Fruit fly (Drosophila melanogaster) whole organism, embryonic: ENCODE results near the gene CG31249.

Source experiments
- CG10321 ChIP-seq: fragments of 200-800 bp; sonication (Bioruptor generic); IDR thresholded peaks from 2 replicates; pipeline ENCODE4 v1.3.6; 2022; ENCODE audit warnings: missing biosample characterization, missing genetic modification characterization
- CG11504 ChIP-seq: fragments of 200-800 bp; sonication (Bioruptor generic); optimal IDR thresholded peaks from 3 replicates; lab custom pipeline; 2019; ENCODE audit warnings: missing biosample characterization, mild to moderate bottlenecking, missing genetic modification characterization, moderate library complexity
- CG12104 ChIP-seq: fragments of 200-800 bp; sonication (Bioruptor generic); optimal IDR thresholded peaks from 3 replicates; lab custom pipeline; 2016; ENCODE audit warnings: missing biosample characterization, missing genetic modification characterization
- CG12155 ChIP-seq: fragments of 200-800 bp; sonication (Bioruptor generic); optimal IDR thresholded peaks from 3 replicates; lab custom pipeline; 2016; ENCODE audit warnings: missing biosample characterization, missing genetic modification characterization
- CG12219 ChIP-seq: fragments of 200-800 bp; sonication (Bioruptor generic); optimal IDR thresholded peaks from 3 replicates; lab custom pipeline; 2018; ENCODE audit warnings: missing biosample characterization, mild to moderate bottlenecking, missing genetic modification characterization
- CG12236 ChIP-seq: fragments of 200-800 bp; sonication (Bioruptor generic); optimal IDR thresholded peaks from 2 replicates; lab custom pipeline; 2016; ENCODE audit warnings: missing biosample characterization, missing genetic modification characterization
- CG12391 ChIP-seq: fragments of 200-800 bp; sonication (Bioruptor generic); optimal IDR thresholded peaks from 3 replicates; lab custom pipeline; 2018; ENCODE audit warnings: missing biosample characterization, mild to moderate bottlenecking, missing genetic modification characterization, moderate library complexity
- CG12744 ChIP-seq: fragments of 200-800 bp; sonication (Bioruptor generic); optimal IDR thresholded peaks from 2 replicates; lab custom pipeline; 2016; ENCODE audit warnings: missing biosample characterization, missing genetic modification characterization
- CG14014 ChIP-seq: fragments of 200-800 bp; sonication (Bioruptor generic); IDR thresholded peaks from 2 replicates; pipeline ENCODE4 v1.3.6; 2022; ENCODE audit warnings: missing biosample characterization, missing genetic modification characterization
- CG14441 ChIP-seq: fragments of 200-800 bp; sonication (Bioruptor generic); IDR thresholded peaks from 2 replicates; pipeline ENCODE4 v1.3.6; 2022; ENCODE audit warnings: missing biosample characterization, missing genetic modification characterization
- CG17912 ChIP-seq: fragments of 200-800 bp; sonication (Bioruptor generic); optimal IDR thresholded peaks from 2 replicates; lab custom pipeline; 2018; ENCODE audit warnings: missing biosample characterization, mild to moderate bottlenecking, missing genetic modification characterization
- CG1832 ChIP-seq: fragments of 200-800 bp; sonication (Bioruptor generic); optimal IDR thresholded peaks from 2 replicates; lab custom pipeline; 2017; ENCODE audit warnings: missing biosample characterization, mild to moderate bottlenecking, missing genetic modification characterization, inconsistent platforms
- CG2712 ChIP-seq: fragments of 200-800 bp; optimal IDR thresholded peaks from 3 replicates; lab custom pipeline; 2019; ENCODE audit warnings: missing biosample characterization, mild to moderate bottlenecking, missing genetic modification characterization, moderate library complexity
- CG32532 ChIP-seq: fragments of 200-800 bp; sonication (Bioruptor generic); IDR thresholded peaks from 2 replicates; pipeline ENCODE4 v1.3.6; 2022; ENCODE audit warnings: missing biosample characterization, missing genetic modification characterization
- CG7357 ChIP-seq: fragments of 200-800 bp; sonication (Bioruptor generic); IDR thresholded peaks from 3 replicates; pipeline ENCODE4 v1.3.6; 2022; ENCODE audit warnings: missing biosample characterization, missing genetic modification characterization
- CG9215 ChIP-seq: fragments of 200-800 bp; sonication (Bioruptor generic); IDR thresholded peaks from 2 replicates; pipeline ENCODE4 v1.3.6; 2022; ENCODE audit warnings: missing biosample characterization, missing genetic modification characterization
- CG9876 ChIP-seq: fragments of 200-800 bp; sonication (Bioruptor generic); optimal IDR thresholded peaks from 2 replicates; lab custom pipeline; 2016; ENCODE audit warnings: missing biosample characterization, missing genetic modification characterization
- CHES-1-like ChIP-seq: fragments of 200-800 bp; sonication (Bioruptor generic); optimal IDR thresholded peaks from 2 replicates; lab custom pipeline; 2016; ENCODE audit warnings: missing biosample characterization, missing genetic modification characterization
- Camta ChIP-seq: fragments of 200-800 bp; sonication (Bioruptor generic); optimal IDR thresholded peaks from 2 replicates; lab custom pipeline; 2016; ENCODE audit warnings: missing biosample characterization, missing genetic modification characterization
- D19B ChIP-seq: fragments of 200-800 bp; sonication (Bioruptor generic); optimal IDR thresholded peaks from 2 replicates; lab custom pipeline; 2017; ENCODE audit warnings: missing biosample characterization, mild to moderate bottlenecking, missing genetic modification characterization
- Deaf1 ChIP-seq: fragments of 200-800 bp; optimal IDR thresholded peaks from 3 replicates; lab custom pipeline; 2019; ENCODE audit warnings: missing biosample characterization, mild to moderate bottlenecking, missing genetic modification characterization, moderate library complexity
- Dref ChIP-seq: fragments of 200-800 bp; sonication (Bioruptor generic); IDR thresholded peaks from 2 replicates; pipeline ENCODE4 v1.3.6; 2022; ENCODE audit warnings: missing biosample characterization, missing genetic modification characterization
- Fer1 ChIP-seq: fragments of 200-800 bp; sonication (Bioruptor generic); optimal IDR thresholded peaks from 2 replicates; lab custom pipeline; 2017; ENCODE audit warnings: missing biosample characterization, mild to moderate bottlenecking, missing genetic modification characterization
- Fer2 ChIP-seq: fragments of 200-800 bp; sonication (Bioruptor generic); optimal IDR thresholded peaks from 2 replicates; lab custom pipeline; 2018; ENCODE audit warnings: missing biosample characterization, mild to moderate bottlenecking, missing genetic modification characterization, moderate library complexity
- Gug ChIP-seq: fragments of 200-800 bp; sonication (Bioruptor generic); IDR thresholded peaks from 4 replicates; pipeline ENCODE4 v1.3.6; 2022; ENCODE audit warnings: missing biosample characterization, missing genetic modification characterization
- Hey ChIP-seq: fragments of 200-800 bp; sonication (Bioruptor generic); optimal IDR thresholded peaks from 3 replicates; lab custom pipeline; 2018; ENCODE audit warnings: missing biosample characterization, mild to moderate bottlenecking, missing genetic modification characterization
- Jarid2 ChIP-seq: fragments of 200-800 bp; sonication (Bioruptor generic); optimal IDR thresholded peaks from 3 replicates; lab custom pipeline; 2017; ENCODE audit warnings: mild to moderate bottlenecking, missing biosample characterization, missing genetic modification reagents, missing genetic modification characterization
- Med ChIP-seq: fragments of 200-800 bp; sonication (Bioruptor generic); peaks from one replicate; lab custom pipeline; 2016; ENCODE audit warnings: missing biosample characterization, missing genetic modification characterization, mild to moderate bottlenecking, inconsistent platforms, moderate library complexity
- Myb ChIP-seq: fragments of 200-800 bp; sonication (Bioruptor generic); optimal IDR thresholded peaks from 2 replicates; lab custom pipeline; 2016; ENCODE audit warnings: missing biosample characterization, missing genetic modification characterization
- Opbp ChIP-seq: fragments of 200-800 bp; sonication (Bioruptor generic); IDR thresholded peaks from 3 replicates; pipeline ENCODE4 v1.3.6; 2022; ENCODE audit warnings: missing biosample characterization, missing genetic modification characterization; ENCODE audit not compliant: partially characterized antibody
- Poxn ChIP-seq: fragments of 200-800 bp; sonication (Bioruptor generic); IDR thresholded peaks from 2 replicates; pipeline ENCODE4 v1.3.6; 2022; ENCODE audit warnings: missing biosample characterization, missing genetic modification characterization
- Side ChIP-seq: fragments of 200-800 bp; sonication (Bioruptor generic); optimal IDR thresholded peaks from 2 replicates; lab custom pipeline; 2016; ENCODE audit warnings: missing biosample characterization, missing genetic modification characterization
- Sin3A ChIP-seq: fragments of >200 bp; optimal IDR thresholded peaks from 2 replicates; lab custom pipeline; 2018
- ase ChIP-seq: fragments of 200-800 bp; sonication (Bioruptor generic); IDR thresholded peaks from 3 replicates; pipeline ENCODE4 v1.3.6; 2022; ENCODE audit warnings: missing biosample characterization, missing genetic modification characterization
- gro ChIP-seq: fragments of 200-800 bp; sonication (Bioruptor generic); optimal IDR thresholded peaks from 2 replicates; lab custom pipeline; 2016; ENCODE audit warnings: missing biosample characterization, missing genetic modification characterization
- ind ChIP-seq: fragments of 200-800 bp; sonication (Bioruptor generic); optimal IDR thresholded peaks from 3 replicates; lab custom pipeline; 2016; ENCODE audit warnings: missing biosample characterization, missing genetic modification characterization
- kah ChIP-seq: fragments of 200-800 bp; sonication (Bioruptor generic); optimal IDR thresholded peaks from 2 replicates; lab custom pipeline; 2018; ENCODE audit warnings: missing biosample characterization, mild to moderate bottlenecking, missing genetic modification characterization
- ken ChIP-seq: fragments of 200-800 bp; sonication (Bioruptor generic); IDR thresholded peaks from 3 replicates; pipeline ENCODE4 v1.3.6; 2022; ENCODE audit warnings: missing biosample characterization, missing genetic modification characterization
- maf-S ChIP-seq: fragments of 200-800 bp; sonication (Bioruptor generic); optimal IDR thresholded peaks from 2 replicates; lab custom pipeline; 2016; ENCODE audit warnings: missing biosample characterization, missing genetic modification characterization
- nmo ChIP-seq: fragments of 200-800 bp; sonication (Bioruptor generic); optimal IDR thresholded peaks from 2 replicates; lab custom pipeline; 2018; ENCODE audit warnings: missing biosample characterization, mild to moderate bottlenecking, missing genetic modification characterization, moderate library complexity
- oc ChIP-seq: fragments of 200-800 bp; sonication (Bioruptor generic); optimal IDR thresholded peaks from 2 replicates; lab custom pipeline; 2018; ENCODE audit warnings: missing biosample characterization, mild to moderate bottlenecking, missing genetic modification characterization, moderate library complexity
- otp ChIP-seq: fragments of 200-800 bp; sonication (Bioruptor generic); IDR thresholded peaks from 3 replicates; pipeline ENCODE4, ENCODE4 v1.3.6; 2022; ENCODE audit warnings: missing biosample characterization, missing genetic modification characterization
- peb ChIP-seq: fragments of 200-800 bp; sonication (Bioruptor generic); IDR thresholded peaks from 2 replicates; pipeline ENCODE4 v1.3.6; 2022; ENCODE audit warnings: missing biosample characterization, missing genetic modification characterization
- schlank ChIP-seq: fragments of 200-800 bp; sonication (Bioruptor generic); optimal IDR thresholded peaks from 2 replicates; lab custom pipeline; 2018; ENCODE audit warnings: missing biosample characterization, mild to moderate bottlenecking, missing genetic modification characterization
- sens ChIP-seq: fragments of 200-800 bp; sonication (Bioruptor generic); peaks from one replicate; lab custom pipeline; 2016; ENCODE audit warnings: missing biosample characterization, missing genetic modification characterization
- slou ChIP-seq: fragments of 200-800 bp; sonication (Bioruptor generic); optimal IDR thresholded peaks from 3 replicates; lab custom pipeline; 2016; ENCODE audit warnings: missing biosample characterization, missing genetic modification characterization
- stwl ChIP-seq: fragments of 200-800 bp; sonication (Bioruptor generic); optimal IDR thresholded peaks from 3 replicates; lab custom pipeline; 2018; ENCODE audit warnings: missing biosample characterization, mild to moderate bottlenecking, missing genetic modification characterization, moderate library complexity
- trem ChIP-seq: fragments of 200-800 bp; optimal IDR thresholded peaks from 3 replicates; lab custom pipeline; 2019; ENCODE audit warnings: missing biosample characterization, mild to moderate bottlenecking, missing genetic modification characterization, moderate library complexity
- zf30C ChIP-seq: fragments of 200-800 bp; sonication (Bioruptor generic); optimal IDR thresholded peaks from 3 replicates; lab custom pipeline; 2018; ENCODE audit warnings: missing biosample characterization, mild to moderate bottlenecking, missing genetic modification characterization

CG31249 gene

DNA sequence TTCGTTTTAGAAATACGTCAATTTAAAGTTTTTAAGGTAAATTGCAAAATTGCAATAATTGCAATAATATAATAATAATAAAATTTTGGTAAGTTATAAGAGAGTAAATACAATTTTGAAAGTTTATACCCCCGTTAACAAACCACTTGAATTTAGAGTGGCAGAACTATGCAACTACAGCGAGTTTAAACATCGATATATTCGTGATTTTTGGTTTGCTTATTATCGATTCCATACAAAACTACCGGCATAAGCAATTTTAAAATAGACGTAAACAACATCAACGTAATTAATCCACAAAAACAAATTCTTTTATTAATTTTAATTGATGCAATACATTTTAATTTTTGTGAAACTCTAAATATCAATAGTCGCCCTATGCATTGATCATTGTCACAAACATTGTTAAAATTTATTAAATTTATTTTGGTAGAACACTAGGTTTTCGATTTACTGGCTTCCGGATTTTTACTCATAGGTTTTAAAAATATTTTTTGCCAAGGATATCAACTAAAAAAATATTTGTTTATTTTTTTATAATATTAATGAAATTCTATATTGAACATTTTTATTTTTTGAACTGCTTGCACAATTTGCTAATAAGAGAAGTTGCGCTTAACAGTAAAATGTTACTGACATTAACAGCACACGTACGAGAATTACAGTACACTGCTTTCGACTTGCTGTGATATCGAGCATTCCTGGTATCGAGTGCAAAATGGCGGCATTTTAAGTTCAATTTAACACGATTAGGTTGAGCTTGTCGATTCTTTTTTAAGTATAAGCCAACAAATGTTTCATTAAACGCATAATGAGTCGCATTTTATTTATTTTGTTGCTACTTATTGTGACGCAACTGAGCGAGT is 32.1 kb upstream of the CG31249 start, which contains the start of gene Pxt (continued):
- TF ChIP-seq CG10321 (no peak), CG14014 (GFP tag; lab: Robert Waterston, UW) (no peak), CG12155 (GFP tag; lab: Kevin White, UChicago) (peak; percentile 70), zf30C (GFP tag; lab: Kevin White, UChicago) (no peak), ind (GFP tag; lab: Kevin White, UChicago) (no peak), sens (GFP tag; lab: Kevin White, UChicago) (peak; percentile 69), CG14441 (GFP tag; lab: Robert Waterston, UW) (no peak), Deaf1 (no peak), Side (GFP tag; lab: Kevin White, UChicago) (no peak), CG12236 (GFP tag; lab: Kevin White, UChicago) (no peak), Dref (peak; percentile 70), schlank (tag; lab: Kevin White, UChicago) (no peak), CG9215 (GFP tag; lab: Robert Waterston, UW) (no peak), otp (GFP tag; lab: Robert Waterston, UW) (no peak), CG12104 (GFP tag; lab: Kevin White, UChicago) (no peak), CG32532 (GFP tag; lab: Robert Waterston, UW) (0 out of 2 replicates have a peak, but pooled peaks have one; percentile 11)

DNA sequence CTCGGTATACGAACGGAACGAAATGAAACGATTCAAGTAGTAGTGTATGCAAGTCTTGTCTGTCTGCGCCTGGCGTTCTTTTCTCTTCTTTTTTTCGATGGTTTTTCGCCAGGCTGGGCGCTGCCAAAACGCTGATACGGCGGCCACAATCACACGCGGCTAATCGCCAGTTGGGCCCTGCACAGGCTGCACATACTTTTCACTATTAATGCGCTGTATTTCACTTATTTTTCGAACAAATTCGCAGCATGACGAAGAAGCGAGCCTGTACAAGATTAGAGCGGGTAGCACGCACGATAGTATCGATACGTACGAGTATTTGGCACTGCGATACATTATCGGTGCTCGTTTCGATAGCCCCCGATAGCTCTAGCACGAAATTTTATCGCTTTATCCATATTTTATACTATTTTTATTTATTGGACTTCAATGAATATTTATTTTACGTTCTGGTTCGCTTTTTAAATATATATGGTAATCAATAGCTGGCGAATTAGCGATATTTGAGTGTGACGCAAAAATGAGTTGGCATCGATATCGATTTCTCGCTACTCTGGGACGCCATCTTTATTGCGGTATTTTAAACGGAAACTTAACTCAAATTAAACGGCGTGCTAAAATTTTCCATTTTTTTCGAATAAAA is 31.3 kb upstream of the CG31249 start, which contains the start of gene osa:
TSS of gene osa (minus strand) at position 300 of the 643 bp plus-strand sequence.
- TF ChIP-seq Poxn, result no peak
- TF ChIP-seq peb (GFP tag; lab: Robert Waterston, UW), result no peak
- peak; percentile 56 for TF ChIP-seq Jarid2 (GFP tag; lab: Kevin White, UChicago)
- peak; percentile 64 for TF ChIP-seq nmo (GFP tag; lab: Kevin White, UChicago)
- TF ChIP-seq CG17912 (GFP tag; lab: Kevin White, UChicago), result no peak
- no peak for TF ChIP-seq CG12744
- peak; percentile 2 for TF ChIP-seq Camta (GFP tag; lab: Kevin White, UChicago)
- no peak for TF ChIP-seq CG7357 (GFP tag; lab: Robert Waterston, UW)
- TF ChIP-seq trem (tag; lab: Kevin White, UChicago), result peak; percentile 53
- TF ChIP-seq gro (GFP tag; lab: Kevin White, UChicago), result peak; percentile 42
- TF ChIP-seq CG9876 (GFP tag; lab: Kevin White, UChicago), result no peak
- TF ChIP-seq Fer2 (tag; lab: Kevin White, UChicago), result no peak
- TF ChIP-seq CG12391 (tag; lab: Kevin White, UChicago), result peak; percentile 10
- TF ChIP-seq CG1832 (GFP tag; lab: Kevin White, UChicago), result no peak
- TF ChIP-seq stwl, result peak; percentile 64
- TF ChIP-seq oc (tag; lab: Kevin White, UChicago), result peak; percentile 7
- TF ChIP-seq CHES-1-like (GFP tag; lab: Kevin White, UChicago), result peak; percentile 41
- TF ChIP-seq slou (GFP tag; lab: Kevin White, UChicago), result no peak
- TF ChIP-seq ken (GFP tag; lab: Robert Waterston, UW), result no peak
- peak; percentile 85 for TF ChIP-seq Med (GFP tag; lab: Kevin White, UChicago)
- peak; percentile 97 for TF ChIP-seq Sin3A (lab: Kevin White, UChicago)
- TF ChIP-seq D19B (GFP tag; lab: Kevin White, UChicago), result no peak
- TF ChIP-seq Hey (tag; lab: Kevin White, UChicago), result no peak
- TF ChIP-seq maf-S (GFP tag; lab: Kevin White, UChicago), result no peak
- peak; percentile 62; the same call in 2 of the 4 replicates for TF ChIP-seq Gug (GFP tag; lab: Robert Waterston, UW)
- TF ChIP-seq Fer1 (GFP tag; lab: Kevin White, UChicago), result peak; percentile 34
- no peak for TF ChIP-seq kah (GFP tag; lab: Kevin White, UChicago)
- peak; percentile 86 for TF ChIP-seq Myb (GFP tag; lab: Kevin White, UChicago)
- TF ChIP-seq CG12219 (GFP tag; lab: Kevin White, UChicago), result peak; percentile 0
- peak; percentile 25 for TF ChIP-seq CG2712 (tag; lab: Kevin White, UChicago)
- TF ChIP-seq ase (GFP tag; lab: Robert Waterston, UW), result no peak
- peak; percentile 13 for TF ChIP-seq CG11504
- TF ChIP-seq Opbp (GFP tag; lab: Robert Waterston, UW), result no peak
